Fruit fly (Drosophila melanogaster): ENCODE measurements around the gene CG7990.

The CG7990 gene

dm6 chrX:19154998-19155397 lies 46.8 kb downstream of the CG7990 start (continued):
- TF ChIP-seq sug (tag; optimal IDR thresholded peaks at IDR 0.05), result no peak
- TF ChIP-seq fd102C (GFP tag; optimal IDR thresholded peaks at IDR 0.05), result peak; percentile 84
- TF ChIP-seq Trl (optimal IDR thresholded peaks at IDR 0.05), result peak in 1 of 2 experiments; percentile 23
- TF ChIP-seq Trl (GFP tag; optimal IDR thresholded peaks at IDR 0.05), result peak; percentile 79
- TF ChIP-seq Pdp1 (GFP tag; optimal IDR thresholded peaks at IDR 0.05), result peak; percentile 82 to 93
- peak; percentile 97 for TF ChIP-seq nmo (GFP tag; optimal IDR thresholded peaks at IDR 0.05)
- TF ChIP-seq pros (GFP tag; optimal IDR thresholded peaks at IDR 0.05), result peak; percentile 50
- TF ChIP-seq CG1233 (GFP tag; optimal IDR thresholded peaks at IDR 0.05), result peak; percentile 75
- peak; percentile 55 for TF ChIP-seq tup (GFP tag; optimal IDR thresholded peaks at IDR 0.05)
- no peak for TF ChIP-seq CG18011 (GFP tag; optimal IDR thresholded peaks at IDR 0.05)
- TF ChIP-seq HmgZ (tag; optimal IDR thresholded peaks at IDR 0.05), result peak; percentile 46
- TF ChIP-seq CG17385 (GFP tag; optimal IDR thresholded peaks at IDR 0.05), result peak; percentile 75
- peak; percentile 59 for TF ChIP-seq CG6272 (GFP tag; IDR thresholded peaks at IDR 0.05)
- TF ChIP-seq gce (GFP tag; IDR thresholded peaks at IDR 0.05), result peak; percentile 63; the same call in 1 of the 3 replicates
- peak; percentile 69 for TF ChIP-seq her (GFP tag; optimal IDR thresholded peaks at IDR 0.05)
- TF ChIP-seq otp (GFP tag; IDR thresholded peaks at IDR 0.05), result peak; percentile 93
- peak; percentile 75 for TF ChIP-seq MTF-1 (GFP tag; optimal IDR thresholded peaks at IDR 0.05; ENCODE audit: borderline replicate concordance)
- peak; percentile 43 for TF ChIP-seq CG10274 (GFP tag; optimal IDR thresholded peaks at IDR 0.05)
- TF ChIP-seq CG12744 (GFP tag; optimal IDR thresholded peaks at IDR 0.05), result peak; percentile 73
- peak; percentile 29 for TF ChIP-seq Bteb2 (GFP tag; optimal IDR thresholded peaks at IDR 0.05)
- TF ChIP-seq lov (optimal IDR thresholded peaks at IDR 0.05), result no peak
- peak; percentile 92 for TF ChIP-seq lov (GFP tag; IDR thresholded peaks at IDR 0.05)
- TF ChIP-seq tgo (GFP tag; IDR thresholded peaks at IDR 0.05), result peak; percentile 78
- no peak for TF ChIP-seq Dbx (GFP tag; IDR thresholded peaks at IDR 0.05)
- peak; percentile 34; the same call in 1 of the 2 replicates for TF ChIP-seq CG31224 (GFP tag; IDR thresholded peaks at IDR 0.05)
- TF ChIP-seq Fer2 (tag; optimal IDR thresholded peaks at IDR 0.05), result no peak
- peak; percentile 88 for TF ChIP-seq croc (GFP tag; conservative IDR thresholded peaks at IDR 0.05)
- TF ChIP-seq BtbVII (GFP tag; optimal IDR thresholded peaks at IDR 0.05), result no peak
- peak; percentile 59 for TF ChIP-seq CG31365 (tag; optimal IDR thresholded peaks at IDR 0.05)
- TF ChIP-seq tll (GFP tag; optimal IDR thresholded peaks at IDR 0.05), result peak in 1 of 2 experiments; percentile 55
- peak; percentile 70 for TF ChIP-seq Ets97D (GFP tag; optimal IDR thresholded peaks at IDR 0.05)
- peak; percentile 68 for TF ChIP-seq Fer3 (tag; optimal IDR thresholded peaks at IDR 0.05)
- peak; percentile 83 for TF ChIP-seq nerfin-1 (tag; optimal IDR thresholded peaks at IDR 0.05)
- no peak for TF ChIP-seq ham (GFP tag; IDR thresholded peaks at IDR 0.05)
- peak; percentile 38 for TF ChIP-seq emc (GFP tag; optimal IDR thresholded peaks at IDR 0.05)
- TF ChIP-seq wdn (GFP tag; IDR thresholded peaks at IDR 0.05), result 0 out of 2 replicates have a peak, but pooled peaks have one; percentile 16
- no peak for TF ChIP-seq pfk (GFP tag; optimal IDR thresholded peaks at IDR 0.05)
- TF ChIP-seq wek (GFP tag; optimal IDR thresholded peaks at IDR 0.05), result peak; percentile 67
- peak; percentile 1 for TF ChIP-seq CG4328 (GFP tag; optimal IDR thresholded peaks at IDR 0.05)
- no peak for TF ChIP-seq cas (GFP tag; IDR thresholded peaks at IDR 0.05)
- TF ChIP-seq Stat92E (GFP tag; optimal IDR thresholded peaks at IDR 0.05), result peak in 1 of 3 experiments; percentile 91
- TF ChIP-seq CG12219 (GFP tag; optimal IDR thresholded peaks at IDR 0.05), result peak; percentile 85
- no peak for TF ChIP-seq CG13894 (tag; optimal IDR thresholded peaks at IDR 0.05)
- TF ChIP-seq CrebB (tag; optimal IDR thresholded peaks at IDR 0.05), result peak; percentile 70
- peak; percentile 58 for TF ChIP-seq HLH54F (GFP tag; optimal IDR thresholded peaks at IDR 0.05)
- TF ChIP-seq CG7963 (GFP tag; IDR thresholded peaks at IDR 0.05; ENCODE audit: partially characterized antibody), result no peak
- TF ChIP-seq Max (GFP tag; optimal IDR thresholded peaks at IDR 0.05), result peak; percentile 71
- TF ChIP-seq Bgb (GFP tag; IDR thresholded peaks at IDR 0.05; ENCODE audit: partially characterized antibody), result no peak
- peak; percentile 55 for TF ChIP-seq disco-r (GFP tag; optimal IDR thresholded peaks at IDR 0.05)
- TF ChIP-seq CG10267 (tag; optimal IDR thresholded peaks at IDR 0.05), result peak; percentile 86

Data from whole organism, embryonic.